Fruit fly (Drosophila melanogaster) whole organism, wandering third instar larva: ENCODE data around the gene CG8206.

Experiments
- Dif ChIP-seq: fragments of 200-275, 200-300 bp; sonication (Bioruptor generic); optimal IDR thresholded peaks from 2 replicates; lab custom pipeline; 2018; ENCODE audit warnings: missing biosample characterization, missing genetic modification characterization; ENCODE audit not compliant: partially characterized antibody
- Hnf4 ChIP-seq: fragments of 200-800 bp; sonication (Bioruptor generic); optimal IDR thresholded peaks from 2 replicates; lab custom pipeline; 2016; ENCODE audit warnings: missing biosample characterization, mild to moderate bottlenecking, missing genetic modification characterization
- Hr78 ChIP-seq: fragments of >200 bp; optimal IDR thresholded peaks from 2 replicates; lab custom pipeline; 2017; ENCODE audit warnings: missing biosample characterization, missing genetic modification characterization
- Myc ChIP-seq: fragments of >200 bp; optimal IDR thresholded peaks from 2 replicates; lab custom pipeline; 2017
- fru ChIP-seq: fragments of 200-800 bp; sonication (Bioruptor generic); optimal IDR thresholded peaks from 3 replicates; lab custom pipeline; 2016; ENCODE audit warnings: missing biosample characterization, mild to moderate bottlenecking, missing genetic modification characterization
- lola ChIP-seq: fragments of >200 bp; optimal IDR thresholded peaks from 2 replicates; lab custom pipeline; 2017; ENCODE audit warnings: missing biosample characterization, missing genetic modification characterization
- tai ChIP-seq: sonication (Bioruptor generic); optimal IDR thresholded peaks from 2 replicates; lab custom pipeline; 2016; ENCODE audit warnings: missing biosample characterization, missing genetic modification characterization

DNA sequence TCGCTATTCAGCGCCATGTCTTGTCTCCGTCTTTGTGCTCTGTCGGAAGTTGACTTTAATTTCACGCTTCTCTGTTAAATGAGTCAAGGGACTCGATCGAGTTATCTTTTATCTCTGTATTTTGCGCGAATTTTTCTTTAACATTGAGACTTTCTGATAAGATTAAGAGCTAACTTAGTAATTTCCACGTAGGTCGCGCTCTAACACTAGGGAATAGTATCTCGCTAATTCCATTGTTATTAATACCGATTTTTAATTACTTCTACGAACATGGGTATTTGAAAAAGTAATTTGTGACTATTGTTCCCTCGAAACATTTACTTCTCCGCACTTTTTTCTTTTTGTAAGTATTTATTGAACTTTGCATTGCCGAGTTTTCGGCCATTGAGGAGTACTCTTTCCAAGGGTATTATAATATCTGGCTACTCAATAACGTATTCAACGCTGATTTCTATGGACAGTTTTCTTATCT is 27.4 kb downstream of the CG8206 start, which contains the start of gene CG8952:
- TF ChIP-seq Dif (GFP tag; lab: Kevin White, UChicago) (no peak), Hnf4 (GFP tag; lab: Kevin White, UChicago) (no peak), Hr78 (GFP tag; lab: Kevin White, UChicago) (no peak), Myc (lab: Kevin White, UChicago) (no peak), fru (no peak), tai (no peak), lola (GFP tag; lab: Kevin White, UChicago) (no peak)
